Fruit fly (Drosophila melanogaster): ENCODE measurements around the gene ninaA.

The ninaA gene

dm6 chr2L:849138-849744 lies 27.9 kb upstream of the ninaA start:
- no peak for TF ChIP-seq noc (tag; optimal IDR thresholded peaks at IDR 0.05)

dm6 chr2L:849787-850512 lies 27.2 kb upstream of the ninaA start:
- no peak for TF ChIP-seq noc (tag; optimal IDR thresholded peaks at IDR 0.05)

- TF ChIP-seq noc (tag; optimal IDR thresholded peaks at IDR 0.05) = peak; percentile 36
These were observed 26.3 kb upstream of the ninaA start, which contains the start of gene drongo for dm6 chr2L:850727-851257. Gene drongo, minus strand, starts transcription at chr2L:851071.

dm6 chr2L:852647-853111 lies 24.4 kb upstream of the ninaA start, which contains the start of the genes CG4291 and kraken:
Gene CG4291, minus strand, starts transcription at chr2L:852730.
Gene kraken, plus strand, starts transcription at chr2L:852768.
- TF ChIP-seq noc (tag; optimal IDR thresholded peaks at IDR 0.05) = peak; percentile 59

dm6 chr2L:855052-855547 lies 22.0 kb upstream of the ninaA start, which contains the start of gene CG13949:
Gene CG13949, plus strand, starts transcription at chr2L:855337.
- TF ChIP-seq noc (tag; optimal IDR thresholded peaks at IDR 0.05) = peak; percentile 17

dm6 chr2L:856001-856400 lies 21.1 kb upstream of the ninaA start:
- TF ChIP-seq noc (tag; optimal IDR thresholded peaks at IDR 0.05) = no peak

- peak; percentile 42 for TF ChIP-seq noc (tag; optimal IDR thresholded peaks at IDR 0.05)
These were observed 20.2 kb upstream of the ninaA start for dm6 chr2L:856690-857488.

dm6 chr2L:857897-858517 lies 19.1 kb upstream of the ninaA start:
- peak; percentile 15 for TF ChIP-seq noc (tag; optimal IDR thresholded peaks at IDR 0.05)

- no peak for TF ChIP-seq noc (tag; optimal IDR thresholded peaks at IDR 0.05)
These were observed 17.2 kb upstream of the ninaA start, which contains the start of gene CG13950 for dm6 chr2L:859897-860296. Gene CG13950, plus strand, starts transcription at chr2L:860197.

dm6 chr2L:865851-866250 lies 11.3 kb upstream of the ninaA start:
- TF ChIP-seq noc (tag; optimal IDR thresholded peaks at IDR 0.05) = peak; percentile 96

- peak; percentile 94 for TF ChIP-seq noc (tag; optimal IDR thresholded peaks at IDR 0.05)
These were observed 10.0 kb upstream of the ninaA start for dm6 chr2L:866950-867744.

- TF ChIP-seq noc (tag; optimal IDR thresholded peaks at IDR 0.05) = no peak
These were observed 9.1 kb upstream of the ninaA start, which contains the start of gene aru for dm6 chr2L:867899-868605. Gene aru, minus strand, starts transcription at chr2L:868354.

- TF ChIP-seq noc (tag; optimal IDR thresholded peaks at IDR 0.05) = no peak
These were observed 8.1 kb upstream of the ninaA start for dm6 chr2L:868961-869360.

All from whole organism, larva.